Worm (Caenorhabditis elegans) whole organism, late embryonic: ENCODE data around the gene rpap-2.

Experiments
- C38D4.7 ChIP-seq: fragments of 200-800 bp; sonication (Bioruptor generic); optimal IDR thresholded peaks from 2 replicates; lab custom pipeline; 2018; ENCODE audit warnings: mild to moderate bottlenecking, missing genetic modification characterization, moderate library complexity, missing compliant biosample characterization
- F13H6.1 ChIP-seq: sonication (generic microtip); optimal IDR thresholded peaks from 2 replicates; lab custom pipeline; 2016; ENCODE audit warnings: missing genetic modification characterization, missing compliant biosample characterization
- T23F11.4 ChIP-seq: fragments of 200-800 bp; sonication (Bioruptor generic); optimal IDR thresholded peaks from 2 replicates; lab custom pipeline; 2018; ENCODE audit warnings: mild to moderate bottlenecking, missing genetic modification characterization, missing compliant biosample characterization
- Y22D7AL.16 ChIP-seq: sonication (generic microtip); optimal IDR thresholded peaks from 2 replicates; lab custom pipeline; 2016; ENCODE audit warnings: missing genetic modification characterization, missing compliant biosample characterization
- ahr-1 ChIP-seq: sonication (generic microtip); optimal IDR thresholded peaks from 2 replicates; lab custom pipeline; 2016; ENCODE audit warnings: missing genetic modification characterization, missing compliant biosample characterization
- ama-1 ChIP-seq: fragments of 150-350 bp; optimal IDR thresholded peaks from 2 replicates; lab custom pipeline; 2014
- ceh-14 ChIP-seq: sonication (generic microtip); optimal IDR thresholded peaks from 2 replicates; lab custom pipeline; 2016; ENCODE audit warnings: missing genotype, missing genetic modification characterization, missing compliant biosample characterization
- ceh-19 ChIP-seq: fragments of 200-800 bp; sonication (Bioruptor generic); optimal IDR thresholded peaks from 2 replicates; lab custom pipeline; 2018; ENCODE audit warnings: mild to moderate bottlenecking, missing genetic modification characterization, missing compliant biosample characterization
- ceh-22 ChIP-seq: sonication (generic microtip); optimal IDR thresholded peaks from 2 replicates; lab custom pipeline; 2017; ENCODE audit warnings: missing biosample characterization, missing genetic modification characterization
- ceh-24 ChIP-seq: sonication (generic microtip); optimal IDR thresholded peaks from 2 replicates; lab custom pipeline; 2016; ENCODE audit warnings: mild to moderate bottlenecking, missing genetic modification characterization, missing compliant biosample characterization
- ceh-31 ChIP-seq: sonication (generic microtip); optimal IDR thresholded peaks from 2 replicates; lab custom pipeline; 2016; ENCODE audit warnings: missing genetic modification characterization, missing compliant biosample characterization
- ceh-34 ChIP-seq: sonication (generic microtip); optimal IDR thresholded peaks from 2 replicates; lab custom pipeline; 2016; ENCODE audit warnings: mild to moderate bottlenecking, missing genetic modification characterization, missing compliant biosample characterization
- ceh-45 ChIP-seq: fragments of 200-800 bp; sonication (Bioruptor generic); IDR thresholded peaks from 2 replicates; pipeline ENCODE4 v1.3.6; 2022; ENCODE audit warnings: missing genetic modification reagents, missing genetic modification characterization, missing compliant biosample characterization
- ceh-48 ChIP-seq: sonication (generic microtip); optimal IDR thresholded peaks from 2 replicates; lab custom pipeline; 2016; ENCODE audit warnings: missing genetic modification characterization, inconsistent platforms, missing compliant biosample characterization
- ceh-6 ChIP-seq: fragments of 200-800 bp; sonication (Bioruptor generic); optimal IDR thresholded peaks from 2 replicates; lab custom pipeline; 2018; ENCODE audit warnings: mild to moderate bottlenecking, missing genetic modification characterization, missing compliant biosample characterization
- ceh-9 ChIP-seq: sonication (generic microtip); optimal IDR thresholded peaks from 2 replicates; lab custom pipeline; 2016; ENCODE audit warnings: mild to moderate bottlenecking, missing genetic modification characterization, inconsistent platforms, missing compliant biosample characterization
- dve-1 ChIP-seq: sonication (generic microtip); optimal IDR thresholded peaks from 2 replicates; lab custom pipeline; 2017; ENCODE audit warnings: antibody characterized with exemption, mild to moderate bottlenecking, missing genetic modification characterization, missing compliant biosample characterization
- elt-2 ChIP-seq: sonication (generic microtip); optimal IDR thresholded peaks from 2 replicates; lab custom pipeline; 2016; ENCODE audit warnings: missing genetic modification reagents, missing genetic modification characterization, missing compliant biosample characterization
- elt-4 ChIP-seq: sonication (generic microtip); optimal IDR thresholded peaks from 2 replicates; lab custom pipeline; 2016; ENCODE audit warnings: missing genetic modification characterization, missing compliant biosample characterization
- eyg-1 ChIP-seq: sonication (generic microtip); optimal IDR thresholded peaks from 2 replicates; lab custom pipeline; 2016; ENCODE audit warnings: missing genotype, missing genetic modification characterization, missing compliant biosample characterization
- fax-1 ChIP-seq: sonication (generic microtip); optimal IDR thresholded peaks from 2 replicates; lab custom pipeline; 2016; ENCODE audit warnings: missing genotype, missing genetic modification characterization, missing compliant biosample characterization
- fkh-10 ChIP-seq: fragments of 150-350 bp; optimal IDR thresholded peaks from 2 replicates; lab custom pipeline; 2014; ENCODE audit warnings: missing biosample characterization, missing genetic modification reagents, missing genetic modification characterization
- gmeb-2 ChIP-seq: sonication (generic microtip); optimal IDR thresholded peaks from 2 replicates; lab custom pipeline; 2016; ENCODE audit warnings: missing genetic modification characterization, inconsistent platforms, missing compliant biosample characterization
- hlh-30 ChIP-seq: sonication (generic microtip); optimal IDR thresholded peaks from 2 replicates; lab custom pipeline; 2017; ENCODE audit warnings: antibody characterized with exemption, missing genetic modification characterization, missing compliant biosample characterization; ENCODE audit not compliant: insufficient read depth
- hlh-6 ChIP-seq: sonication (generic microtip); optimal IDR thresholded peaks from 2 replicates; lab custom pipeline; 2016; ENCODE audit warnings: missing genotype, missing genetic modification characterization, missing compliant biosample characterization
- hlh-8 ChIP-seq: sonication (generic microtip); optimal IDR thresholded peaks from 2 replicates; lab custom pipeline; 2016; ENCODE audit warnings: missing genotype, missing genetic modification characterization, missing compliant biosample characterization
- lim-6 ChIP-seq: sonication (generic microtip); optimal IDR thresholded peaks from 2 replicates; lab custom pipeline; 2016; ENCODE audit warnings: missing genetic modification characterization, missing compliant biosample characterization
- lin-11 ChIP-seq: fragments of 200-800 bp; sonication (Bioruptor generic); optimal IDR thresholded peaks from 2 replicates; lab custom pipeline; 2018; ENCODE audit warnings: mild to moderate bottlenecking, missing genetic modification characterization, missing compliant biosample characterization
- madf-2 ChIP-seq: sonication (generic microtip); optimal IDR thresholded peaks from 2 replicates; lab custom pipeline; 2017; ENCODE audit warnings: missing genetic modification characterization, missing compliant biosample characterization
- nhr-11 ChIP-seq: fragments of 150-350 bp; optimal IDR thresholded peaks from 2 replicates; lab custom pipeline; 2014; ENCODE audit warnings: missing biosample characterization, missing genetic modification characterization
- odd-2 ChIP-seq: sonication (generic microtip); optimal IDR thresholded peaks from 2 replicates; lab custom pipeline; 2017; ENCODE audit warnings: antibody characterized with exemption, mild to moderate bottlenecking, missing genetic modification characterization, missing compliant biosample characterization
- pax-1 ChIP-seq: fragments of 150-350 bp; optimal IDR thresholded peaks from 2 replicates; lab custom pipeline; 2014; ENCODE audit warnings: missing biosample characterization, missing genetic modification characterization
- pha-2 ChIP-seq: sonication (generic microtip); optimal IDR thresholded peaks from 2 replicates; lab custom pipeline; 2017; ENCODE audit warnings: mild to moderate bottlenecking, missing genetic modification characterization, missing compliant biosample characterization
- pqm-1 ChIP-seq: sonication (generic microtip); optimal IDR thresholded peaks from 2 replicates; lab custom pipeline; 2016; ENCODE audit warnings: missing genetic modification characterization, missing compliant biosample characterization
- pros-1 ChIP-seq: fragments of 150-350 bp; optimal IDR thresholded peaks from 2 replicates; lab custom pipeline; 2014; ENCODE audit warnings: missing biosample characterization, missing genetic modification reagents, missing genetic modification characterization
- rnt-1 ChIP-seq: sonication (generic microtip); optimal IDR thresholded peaks from 2 replicates; lab custom pipeline; 2016; ENCODE audit warnings: missing genetic modification characterization, missing compliant biosample characterization
- sox-4 ChIP-seq: sonication (generic microtip); optimal IDR thresholded peaks from 2 replicates; lab custom pipeline; 2017; ENCODE audit warnings: mild to moderate bottlenecking, missing genetic modification characterization, inconsistent platforms, missing compliant biosample characterization
- syd-9 ChIP-seq: sonication (generic microtip); optimal IDR thresholded peaks from 2 replicates; lab custom pipeline; 2016; ENCODE audit warnings: mild to moderate bottlenecking, missing genetic modification characterization, moderate library complexity, missing compliant biosample characterization
- tbx-2 ChIP-seq: sonication (generic microtip); optimal IDR thresholded peaks from 2 replicates; lab custom pipeline; 2016; ENCODE audit warnings: missing genetic modification characterization, missing compliant biosample characterization
- tbx-7 ChIP-seq: sonication (generic microtip); optimal IDR thresholded peaks from 2 replicates; lab custom pipeline; 2016; ENCODE audit warnings: missing genotype, missing genetic modification characterization, missing compliant biosample characterization
- ttx-3 ChIP-seq: sonication (generic microtip); optimal IDR thresholded peaks from 2 replicates; lab custom pipeline; 2016; ENCODE audit warnings: missing genetic modification reagents, missing genetic modification characterization, missing compliant biosample characterization
- unc-3 ChIP-seq, 2 experiments: fragments of 200-800 bp in 1 of 2; sonication (Bioruptor generic) in 1 of 2; sonication (generic microtip) in 1 of 2; conservative IDR thresholded peaks in 1 of 2; optimal IDR thresholded peaks in 1 of 2; 2 replicates each; pipeline versions ENCODE4 v1.3.6 to Lab custom; 2016 to 2022; ENCODE audit warnings: missing compliant biosample characterization in 2 of 2, missing genetic modification characterization in 2 of 2, missing genetic modification reagents in 1 of 2
- unc-42 ChIP-seq: sonication (generic microtip); optimal IDR thresholded peaks from 2 replicates; lab custom pipeline; 2016; ENCODE audit warnings: missing genotype, missing genetic modification characterization, missing compliant biosample characterization
- unc-55 ChIP-seq: sonication (generic microtip); optimal IDR thresholded peaks from 2 replicates; lab custom pipeline; 2017; ENCODE audit warnings: missing biosample characterization, missing genetic modification reagents, missing genetic modification characterization
- zip-5 ChIP-seq: sonication (generic microtip); optimal IDR thresholded peaks from 2 replicates; lab custom pipeline; 2016; ENCODE audit warnings: missing genetic modification characterization, missing compliant biosample characterization
- ztf-16 ChIP-seq: sonication (generic microtip); optimal IDR thresholded peaks from 2 replicates; lab custom pipeline; 2017; ENCODE audit warnings: missing genetic modification characterization, missing compliant biosample characterization

Gene rpap-2

ce11 chrIII:8983135-8983534 is 15.4 kb downstream of the rpap-2 start:
- no peak for TF ChIP-seq F13H6.1
- TF ChIP-seq pqm-1: no peak
- no peak for TF ChIP-seq C38D4.7 (GFP tag; lab: Kevin White, UChicago)
- TF ChIP-seq odd-2 (tag; lab: Kevin White, UChicago): no peak
- TF ChIP-seq unc-55 (GFP tag; lab: Kevin White, UChicago): no peak
- TF ChIP-seq ttx-3 (tag; lab: Kevin White, UChicago): no peak
- TF ChIP-seq elt-4 (tag; lab: Kevin White, UChicago): no peak

DNA sequence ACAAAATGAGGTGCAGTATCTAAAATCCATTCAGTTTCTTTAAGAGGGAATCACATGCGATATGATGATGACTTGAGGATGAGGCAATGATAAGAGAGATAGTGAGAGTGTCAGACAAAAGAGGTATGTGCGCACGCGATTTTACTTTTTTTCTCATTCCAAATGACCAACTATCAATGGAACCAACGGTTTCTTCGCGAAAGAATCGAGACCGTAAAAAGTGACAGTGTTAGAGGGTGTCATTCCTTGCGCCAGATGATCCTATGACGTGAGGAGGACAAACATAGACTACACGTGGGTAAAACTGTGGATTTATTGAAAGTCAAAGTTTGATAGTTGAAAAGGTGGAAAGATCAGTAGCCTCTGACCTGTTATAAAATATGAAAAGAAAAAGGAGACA is 16.0 kb downstream of the rpap-2 start:
- TF ChIP-seq ttx-3 (tag; lab: Kevin White, UChicago) (no peak), ceh-34 (tag; lab: Kevin White, UChicago) (no peak)

- TF ChIP-seq lim-6 (tag; lab: Kevin White, UChicago): no peak
- peak; percentile 47 for TF ChIP-seq elt-2
Observed at ce11 chrIII:8984412-8984811, 16.6 kb downstream of the rpap-2 start.

- TF ChIP-seq gmeb-2 (tag; lab: Kevin White, UChicago): no peak
- TF ChIP-seq syd-9 (tag; lab: Kevin White, UChicago): peak; percentile 21
- TF ChIP-seq pax-1 (tag; lab: Kevin White, UChicago): no peak
- peak; percentile 36 for TF ChIP-seq tbx-2 (tag; lab: Kevin White, UChicago)
- TF ChIP-seq pha-2 (tag; lab: Kevin White, UChicago): no peak
- peak; percentile 41 for TF ChIP-seq ceh-31 (tag; lab: Kevin White, UChicago)
- no peak for TF ChIP-seq pqm-1
- TF ChIP-seq zip-5 (tag; lab: Kevin White, UChicago): no peak
- TF ChIP-seq ahr-1 (tag; lab: Kevin White, UChicago): no peak
- no peak for TF ChIP-seq ceh-6 (GFP tag; lab: Kevin White, UChicago)
- TF ChIP-seq unc-55 (GFP tag; lab: Kevin White, UChicago): peak; percentile 64
- TF ChIP-seq nhr-11 (tag; lab: Kevin White, UChicago): no peak
- TF ChIP-seq ama-1 (lab: Kevin White, UChicago): no peak
- peak; percentile 18 for TF ChIP-seq ceh-34 (tag; lab: Kevin White, UChicago)
- no peak for TF ChIP-seq lim-6 (tag; lab: Kevin White, UChicago)
- no peak for TF ChIP-seq ceh-19 (GFP tag; lab: Kevin White, UChicago)
- TF ChIP-seq fkh-10: no peak
- TF ChIP-seq odd-2 (tag; lab: Kevin White, UChicago): no peak
- TF ChIP-seq ceh-22 (tag; lab: Kevin White, UChicago): no peak
- TF ChIP-seq ceh-24 (tag; lab: Kevin White, UChicago): no peak
- no peak for TF ChIP-seq ceh-48 (tag; lab: Kevin White, UChicago)
- no peak for TF ChIP-seq sox-4 (tag; lab: Kevin White, UChicago)
- TF ChIP-seq C38D4.7 (GFP tag; lab: Kevin White, UChicago): no peak
- TF ChIP-seq fax-1: no peak
- no peak for TF ChIP-seq elt-4 (tag; lab: Kevin White, UChicago)
- peak; percentile 85 for TF ChIP-seq unc-42 (tag; lab: Kevin White, UChicago)
- no peak for TF ChIP-seq pros-1 (tag; lab: Kevin White, UChicago)
- TF ChIP-seq madf-2 (tag; lab: Kevin White, UChicago): no peak
- TF ChIP-seq eyg-1 (tag; lab: Kevin White, UChicago): no peak
- no peak for TF ChIP-seq ztf-16 (tag; lab: Kevin White, UChicago)
- TF ChIP-seq ttx-3 (tag; lab: Kevin White, UChicago): no peak
- TF ChIP-seq ceh-9 (tag; lab: Kevin White, UChicago): no peak
- TF ChIP-seq dve-1 (tag; lab: Kevin White, UChicago): peak; percentile 15
- TF ChIP-seq hlh-6 (tag; lab: Kevin White, UChicago): no peak
- no peak for TF ChIP-seq Y22D7AL.16
- peak; percentile 33 for TF ChIP-seq rnt-1 (tag; lab: Kevin White, UChicago)
- no peak for TF ChIP-seq ceh-14
- no peak for TF ChIP-seq tbx-7 (tag; lab: Kevin White, UChicago)
- no peak for TF ChIP-seq hlh-8 (tag; lab: Kevin White, UChicago)
- no peak for TF ChIP-seq ceh-45 (GFP tag; lab: Robert Waterston, UW)
- no peak for TF ChIP-seq T23F11.4 (GFP tag; lab: Kevin White, UChicago)
- no peak for TF ChIP-seq lin-11
- no peak for TF ChIP-seq unc-3 (GFP tag; conservative IDR thresholded peaks at IDR 0.05; lab: Robert Waterston, UW)
- TF ChIP-seq unc-3 (tag; optimal IDR thresholded peaks at IDR 0.05; lab: Kevin White, UChicago): no peak
- no peak for TF ChIP-seq hlh-30 (tag; lab: Kevin White, UChicago)
Observed at ce11 chrIII:8984960-8985359, 17.2 kb downstream of the rpap-2 start.
